Fruit fly (Drosophila melanogaster): ENCODE results near the gene Alp1.

Alp1 gene

DNA sequence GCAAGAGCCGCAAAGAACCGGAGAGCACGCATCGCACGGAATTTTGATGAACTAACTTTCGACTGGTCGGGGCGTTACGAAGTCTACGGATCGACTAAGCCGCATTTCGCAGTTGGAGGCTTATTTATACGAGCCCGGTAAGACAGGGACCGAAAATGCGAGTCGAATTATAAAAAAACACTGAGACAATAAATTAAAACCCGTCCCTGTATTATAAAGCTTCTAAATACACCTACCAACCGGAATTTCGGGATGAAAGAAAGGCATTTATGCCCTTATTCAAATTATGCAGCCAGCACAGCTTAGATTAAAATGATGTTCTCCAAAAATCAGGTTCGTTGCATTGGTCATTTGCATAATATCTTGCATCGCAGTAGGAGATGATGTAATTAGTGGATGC, at the start of gene Alp1:
Alp1 (minus strand) TSS at position 101 of the 400 bp plus-strand sequence.
- no peak for TF ChIP-seq woc (GFP tag; optimal IDR thresholded peaks at IDR 0.05)
- TF ChIP-seq Hr78 (GFP tag; optimal IDR thresholded peaks at IDR 0.05) = no peak
- no peak for TF ChIP-seq pan (optimal IDR thresholded peaks at IDR 0.05)
- no peak for TF ChIP-seq Sp1 (GFP tag; optimal IDR thresholded peaks at IDR 0.05)
- TF ChIP-seq Hr83 (GFP tag; optimal IDR thresholded peaks at IDR 0.05; ENCODE audit: poor library complexity, severe bottlenecking) = no peak
- TF ChIP-seq psq (GFP tag; optimal IDR thresholded peaks at IDR 0.05) = no peak
- no peak for TF ChIP-seq jim (GFP tag; optimal IDR thresholded peaks at IDR 0.05)
- TF ChIP-seq dmrt93B (GFP tag; optimal IDR thresholded peaks at IDR 0.05) = no peak
- TF ChIP-seq Vsx2 (GFP tag; optimal IDR thresholded peaks at IDR 0.05; ENCODE audit: partially characterized antibody) = no peak
- no peak for TF ChIP-seq brk (GFP tag; optimal IDR thresholded peaks at IDR 0.05)
- TF ChIP-seq CG32264 (GFP tag; optimal IDR thresholded peaks at IDR 0.05) = no peak
- TF ChIP-seq Abd-B (GFP tag; optimal IDR thresholded peaks at IDR 0.05) = no peak
- TF ChIP-seq Rel (GFP tag; optimal IDR thresholded peaks at IDR 0.05) = no peak
- TF ChIP-seq Rel (tag; optimal IDR thresholded peaks at IDR 0.05) = no peak
- no peak for TF ChIP-seq usp (GFP tag; optimal IDR thresholded peaks at IDR 0.05)
- no peak for TF ChIP-seq Hnf4 (GFP tag; optimal IDR thresholded peaks at IDR 0.05)
- no peak for TF ChIP-seq lola (GFP tag; optimal IDR thresholded peaks at IDR 0.05)
- no peak for TF ChIP-seq dl (GFP tag; optimal IDR thresholded peaks at IDR 0.05; ENCODE audit: insufficient read depth in 1 of 2, partially characterized antibody in 2 of 2)
- TF ChIP-seq HLH106 (tag; optimal IDR thresholded peaks at IDR 0.05) = no peak

DNA sequence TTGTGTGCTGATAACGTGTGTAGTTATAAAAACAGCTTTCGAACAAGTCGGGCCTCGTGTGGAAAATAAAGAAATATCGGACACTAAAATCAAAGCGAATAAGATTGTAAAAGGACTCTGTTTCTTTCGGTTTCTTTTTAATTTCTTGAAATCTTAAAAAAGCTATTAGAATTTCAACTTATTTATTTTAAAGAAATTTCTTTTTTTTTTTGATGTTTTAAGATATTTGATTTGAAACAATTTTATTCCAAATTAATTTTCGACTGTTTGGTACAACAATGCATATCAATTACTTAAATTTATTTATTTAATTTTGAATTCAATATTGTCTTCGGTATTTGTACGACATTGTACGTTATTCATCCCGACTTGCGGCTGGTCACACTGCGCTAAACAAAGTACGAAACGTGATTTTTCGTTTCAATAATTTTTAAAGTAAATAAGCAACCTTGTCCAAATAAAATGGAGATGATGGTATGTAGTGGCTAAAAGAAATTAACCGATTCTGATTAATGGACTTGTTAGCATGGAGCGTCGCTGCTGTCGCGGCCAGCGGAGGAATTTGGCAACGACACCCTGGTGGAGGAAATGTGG, 48.2 kb upstream of the Alp1 start, which contains the start of the genes CG7202 and CG7519:
CG7202 (minus strand) TSS at position 51 of the 594 bp plus-strand sequence.
CG7519 (plus strand) TSS at position 361 of the 594 bp plus-strand sequence.
- TF ChIP-seq Vsx2 (GFP tag; optimal IDR thresholded peaks at IDR 0.05; ENCODE audit: partially characterized antibody) = peak; percentile 11
- TF ChIP-seq Rel (GFP tag; optimal IDR thresholded peaks at IDR 0.05) = no peak
- no peak for TF ChIP-seq Rel (tag; optimal IDR thresholded peaks at IDR 0.05)
- no peak for TF ChIP-seq usp (GFP tag; optimal IDR thresholded peaks at IDR 0.05)
- TF ChIP-seq foxo (GFP tag; optimal IDR thresholded peaks at IDR 0.05) = no peak

DNA sequence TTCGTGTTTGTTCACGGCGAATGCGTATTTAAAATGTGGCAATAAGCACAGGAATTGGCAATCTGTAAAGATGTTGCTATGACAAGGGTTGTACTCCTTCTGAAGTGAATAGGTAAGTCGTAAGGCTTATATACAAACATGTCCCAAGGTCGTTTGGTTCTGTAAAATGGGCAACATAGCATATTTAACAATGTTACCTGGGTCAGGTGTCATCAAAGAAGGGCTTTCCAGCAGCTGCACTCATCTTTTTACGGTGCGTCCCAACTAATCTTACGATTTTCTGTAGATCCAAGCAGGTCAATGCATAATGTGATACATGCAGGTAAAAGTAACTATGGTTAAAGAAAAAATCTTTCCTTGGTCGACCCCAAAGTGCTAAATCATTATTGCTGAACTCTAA, 45.9 kb upstream of the Alp1 start, which contains the start of gene Neu2:
Neu2 (minus strand) TSS at position 101 of the 400 bp plus-strand sequence.
- no peak for TF ChIP-seq Dif (GFP tag; optimal IDR thresholded peaks at IDR 0.05; ENCODE audit: partially characterized antibody)
- no peak for TF ChIP-seq Sp1 (GFP tag; optimal IDR thresholded peaks at IDR 0.05)
- no peak for TF ChIP-seq pan (optimal IDR thresholded peaks at IDR 0.05)
- no peak for TF ChIP-seq h (GFP tag; optimal IDR thresholded peaks at IDR 0.05)
- TF ChIP-seq dmrt93B (GFP tag; optimal IDR thresholded peaks at IDR 0.05) = no peak
- TF ChIP-seq Rel (GFP tag; optimal IDR thresholded peaks at IDR 0.05) = no peak
- TF ChIP-seq Rel (tag; optimal IDR thresholded peaks at IDR 0.05) = no peak

DNA sequence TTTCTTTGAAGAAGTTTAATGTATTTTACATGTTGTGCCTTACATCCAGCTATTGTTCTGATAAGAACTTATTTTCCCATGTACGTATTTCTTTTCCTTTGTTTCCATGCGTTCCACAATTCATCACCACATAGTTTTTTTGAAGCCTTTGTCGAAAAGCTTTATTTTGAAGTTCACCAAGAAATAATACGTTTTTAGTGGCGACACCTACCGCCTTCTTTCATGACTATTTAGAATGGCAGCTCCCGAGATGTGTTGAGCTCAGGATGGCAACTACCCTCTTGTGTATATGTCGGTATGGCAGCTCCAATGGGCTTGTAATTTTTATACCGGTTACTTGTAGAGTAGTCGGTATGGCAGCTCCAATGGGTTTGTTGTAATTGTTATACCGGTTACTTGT, 39.2 kb upstream of the Alp1 start:
- TF ChIP-seq Myc (optimal IDR thresholded peaks at IDR 0.05) (peak; percentile 98), psq (GFP tag; optimal IDR thresholded peaks at IDR 0.05) (peak; percentile 2), GATAd (GFP tag; optimal IDR thresholded peaks at IDR 0.05) (no peak)

DNA sequence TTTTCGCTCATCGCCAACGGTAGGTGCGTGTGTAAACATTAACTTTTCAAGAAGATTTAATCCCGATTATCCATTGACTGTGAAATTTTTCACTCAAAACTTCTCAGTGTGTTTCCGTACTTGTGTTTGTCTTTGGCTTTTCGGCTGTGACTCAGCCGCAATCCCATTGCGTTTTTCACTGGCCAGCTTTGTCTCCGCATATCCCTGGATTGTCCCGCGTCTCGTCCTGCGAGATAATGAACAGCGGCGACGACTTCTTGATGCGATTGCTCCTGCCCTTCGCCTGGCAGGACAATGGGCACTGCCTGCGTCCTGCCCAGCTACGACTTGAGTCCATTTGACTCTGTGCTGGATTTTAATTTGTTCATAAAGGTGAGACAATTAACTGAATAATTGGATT, 37.5 kb upstream of the Alp1 start:
- TF ChIP-seq psq (GFP tag; optimal IDR thresholded peaks at IDR 0.05) (no peak), OdsH (GFP tag; optimal IDR thresholded peaks at IDR 0.05) (no peak)

DNA sequence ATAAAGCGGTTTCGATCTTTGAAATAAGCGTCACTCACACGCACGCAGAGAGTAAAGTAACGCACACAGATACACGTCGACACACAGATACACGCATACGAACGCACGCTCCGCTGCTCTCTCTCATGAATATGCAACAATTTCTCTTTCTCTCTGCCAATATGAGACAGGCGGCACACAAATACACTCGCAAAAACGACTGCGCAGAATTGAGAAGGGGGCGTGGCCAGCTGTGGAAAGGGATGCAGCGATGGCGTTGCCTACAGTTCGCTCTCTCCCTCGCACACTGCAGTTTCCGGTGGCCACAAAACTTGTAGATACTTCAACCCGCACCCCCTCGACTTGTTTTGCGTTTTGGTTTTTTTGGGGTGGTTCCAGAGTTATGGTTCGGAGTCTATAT, 35.0 kb upstream of the Alp1 start:
- TF ChIP-seq Mio (GFP tag; optimal IDR thresholded peaks at IDR 0.05) (no peak), CG9705 (GFP tag; optimal IDR thresholded peaks at IDR 0.05) (peak; percentile 70), OdsH (GFP tag; optimal IDR thresholded peaks at IDR 0.05) (peak; percentile 48), HLH106 (tag; optimal IDR thresholded peaks at IDR 0.05) (peak; percentile 51), dl (GFP tag; optimal IDR thresholded peaks at IDR 0.05; ENCODE audit: insufficient read depth in 1 of 2, partially characterized antibody in 2 of 2) (peak in 1 of 2 experiments; percentile 72), Dfd (GFP tag; optimal IDR thresholded peaks at IDR 0.05) (no peak), Jra (GFP tag; optimal IDR thresholded peaks at IDR 0.05) (peak; percentile 18), Vsx2 (GFP tag; optimal IDR thresholded peaks at IDR 0.05; ENCODE audit: partially characterized antibody) (peak; percentile 22), br (GFP tag; optimal IDR thresholded peaks at IDR 0.05) (peak; percentile 38), foxo (GFP tag; optimal IDR thresholded peaks at IDR 0.05) (peak in 1 of 2 experiments; percentile 31), fru (GFP tag; optimal IDR thresholded peaks at IDR 0.05) (peak; percentile 48), rgr (GFP tag; optimal IDR thresholded peaks at IDR 0.05) (peak; percentile 71), Dif (GFP tag; optimal IDR thresholded peaks at IDR 0.05; ENCODE audit: partially characterized antibody) (peak; percentile 52), ey (GFP tag; optimal IDR thresholded peaks at IDR 0.05) (no peak), psq (GFP tag; optimal IDR thresholded peaks at IDR 0.05) (peak; percentile 14), h (GFP tag; optimal IDR thresholded peaks at IDR 0.05) (peak; percentile 44), Hr83 (GFP tag; optimal IDR thresholded peaks at IDR 0.05; ENCODE audit: poor library complexity, severe bottlenecking) (peak; percentile 54), jim (GFP tag; optimal IDR thresholded peaks at IDR 0.05) (no peak), dmrt93B (GFP tag; optimal IDR thresholded peaks at IDR 0.05) (peak; percentile 69), N (GFP tag; optimal IDR thresholded peaks at IDR 0.05) (peak; percentile 73), Sp1 (GFP tag; optimal IDR thresholded peaks at IDR 0.05) (no peak), Hr78 (GFP tag; optimal IDR thresholded peaks at IDR 0.05) (peak; percentile 15)

Data from whole organism, wandering third instar larva.